Worm (Caenorhabditis elegans): ENCODE results near the gene glb-17.
A peak's percentile ranks its signal among the peaks of the same experiment; 100 is the strongest.

- TF ChIP-seq fkh-10 (GFP tag; optimal IDR thresholded peaks at IDR 0.05) (no peak), unc-39 (tag; optimal IDR thresholded peaks at IDR 0.05) (no peak), elt-1 (tag; optimal IDR thresholded peaks at IDR 0.05) (no peak), skn-1 (tag; optimal IDR thresholded peaks at IDR 0.05) (peak; percentile 10), nhr-237 (tag; optimal IDR thresholded peaks at IDR 0.05) (no peak), eor-1 (tag; optimal IDR thresholded peaks at IDR 0.05) (no peak), R02D3.7 (tag; optimal IDR thresholded peaks at IDR 0.05) (no peak), jun-1 (tag; optimal IDR thresholded peaks at IDR 0.05) (no peak), lin-39 (tag; optimal IDR thresholded peaks at IDR 0.05) (peak; percentile 19), elt-3 (tag; optimal IDR thresholded peaks at IDR 0.05) (no peak)
These were observed 27.0 kb downstream of the glb-17 start for ce11 chrX:9549657-9550369.

All from whole organism, L3 larva.